Fruit fly (Drosophila melanogaster) whole organism, embryonic: ENCODE data around the gene CG5435.

ENCODE experiments used
- Ada2b ChIP-seq: fragments of 200-800 bp; sonication (Bioruptor generic); IDR thresholded peaks from 2 replicates; pipeline ENCODE4 v1.3.6; 2022; ENCODE audit warnings: missing biosample characterization, missing genetic modification characterization
- BtbVII ChIP-seq: fragments of 200-800 bp; sonication (Bioruptor generic); optimal IDR thresholded peaks from 3 replicates; lab custom pipeline; 2017; ENCODE audit warnings: missing biosample characterization, mild to moderate bottlenecking, missing genetic modification characterization
- CG10147 ChIP-seq: fragments of 200-800 bp; sonication (Bioruptor generic); optimal IDR thresholded peaks from 2 replicates; lab custom pipeline; 2019; ENCODE audit warnings: missing biosample characterization, mild to moderate bottlenecking, missing genetic modification characterization, moderate library complexity
- CG10267 ChIP-seq: fragments of 200-800 bp; sonication (Bioruptor generic); optimal IDR thresholded peaks from 2 replicates; lab custom pipeline; 2018; ENCODE audit warnings: missing biosample characterization, mild to moderate bottlenecking, missing genetic modification characterization, moderate library complexity
- CG11504 ChIP-seq: fragments of 200-800 bp; sonication (Bioruptor generic); optimal IDR thresholded peaks from 3 replicates; lab custom pipeline; 2019; ENCODE audit warnings: missing biosample characterization, mild to moderate bottlenecking, missing genetic modification characterization, moderate library complexity
- CG12104 ChIP-seq: fragments of 200-800 bp; sonication (Bioruptor generic); optimal IDR thresholded peaks from 3 replicates; lab custom pipeline; 2016; ENCODE audit warnings: missing biosample characterization, missing genetic modification characterization
- CG17361 ChIP-seq: fragments of 200-800 bp; sonication (Bioruptor generic); IDR thresholded peaks from 3 replicates; pipeline ENCODE4 v1.3.6; 2022; ENCODE audit warnings: missing biosample characterization, missing genetic modification characterization
- CG17829 ChIP-seq: fragments of 200-800 bp; optimal IDR thresholded peaks from 2 replicates; lab custom pipeline; 2019; ENCODE audit warnings: missing biosample characterization, mild to moderate bottlenecking, missing genetic modification characterization, moderate library complexity
- CG18599 ChIP-seq: fragments of 200-800 bp; sonication (Bioruptor generic); optimal IDR thresholded peaks from 3 replicates; lab custom pipeline; 2017; ENCODE audit warnings: missing biosample characterization, missing genetic modification characterization, mild to moderate bottlenecking, moderate library complexity, missing genetic modification reagents
- CG2116 ChIP-seq: fragments of 200-800 bp; sonication (Bioruptor generic); optimal IDR thresholded peaks from 3 replicates; lab custom pipeline; 2018; ENCODE audit warnings: missing biosample characterization, mild to moderate bottlenecking, missing genetic modification characterization
- CG2712 ChIP-seq: fragments of 200-800 bp; optimal IDR thresholded peaks from 3 replicates; lab custom pipeline; 2019; ENCODE audit warnings: missing biosample characterization, mild to moderate bottlenecking, missing genetic modification characterization, moderate library complexity
- CG30020 ChIP-seq: fragments of 200-800 bp; optimal IDR thresholded peaks from 2 replicates; lab custom pipeline; 2019; ENCODE audit warnings: missing biosample characterization, mild to moderate bottlenecking, missing genetic modification characterization, moderate library complexity
- CG31441 ChIP-seq: fragments of 200-800 bp; sonication (Bioruptor generic); IDR thresholded peaks from 2 replicates; pipeline ENCODE4 v1.3.6; 2022; ENCODE audit warnings: missing biosample characterization, missing genetic modification characterization
- CG4282 ChIP-seq: fragments of 200-800 bp; sonication (Bioruptor generic); optimal IDR thresholded peaks from 2 replicates; lab custom pipeline; 2016; ENCODE audit warnings: missing biosample characterization, missing genetic modification characterization
- CG6791 ChIP-seq: fragments of 200-800 bp; sonication (Bioruptor generic); IDR thresholded peaks from 3 replicates; pipeline ENCODE4 v1.3.6; 2022; ENCODE audit warnings: missing biosample characterization, missing genetic modification characterization; ENCODE audit not compliant: partially characterized antibody
- CG7357 ChIP-seq: fragments of 200-800 bp; sonication (Bioruptor generic); IDR thresholded peaks from 3 replicates; pipeline ENCODE4 v1.3.6; 2022; ENCODE audit warnings: missing biosample characterization, missing genetic modification characterization
- CG7839 ChIP-seq: fragments of 200-800 bp; sonication (Bioruptor generic); optimal IDR thresholded peaks from 3 replicates; lab custom pipeline; 2018; ENCODE audit warnings: missing biosample characterization, mild to moderate bottlenecking, missing genetic modification characterization, moderate library complexity
- CG7963 ChIP-seq: fragments of 200-800 bp; sonication (Bioruptor generic); IDR thresholded peaks from 3 replicates; pipeline ENCODE4 v1.3.6; 2022; ENCODE audit warnings: missing biosample characterization, missing genetic modification characterization; ENCODE audit not compliant: partially characterized antibody
- CG8478 ChIP-seq: fragments of >200 bp; optimal IDR thresholded peaks from 2 replicates; lab custom pipeline; 2018
- D19A ChIP-seq: fragments of 200-800 bp; optimal IDR thresholded peaks from 3 replicates; lab custom pipeline; 2019; ENCODE audit warnings: missing biosample characterization, mild to moderate bottlenecking, missing genetic modification characterization, moderate library complexity
- Dip2 ChIP-seq: fragments of 200-800 bp; sonication (Bioruptor generic); IDR thresholded peaks from 2 replicates; pipeline ENCODE4 v1.3.6; 2022; ENCODE audit warnings: missing biosample characterization, missing genetic modification characterization
- E2f2 ChIP-seq: fragments of 200-800 bp; sonication (Bioruptor generic); IDR thresholded peaks from 2 replicates; pipeline ENCODE4 v1.3.6; 2022; ENCODE audit warnings: missing biosample characterization, missing genetic modification characterization
- Hmr ChIP-seq: fragments of 200-800 bp; sonication (Bioruptor generic); optimal IDR thresholded peaks from 3 replicates; lab custom pipeline; 2017; ENCODE audit warnings: mild to moderate bottlenecking, missing biosample characterization, missing genetic modification reagents, missing genetic modification characterization
- Hmx ChIP-seq: fragments of 200-800 bp; sonication (Bioruptor generic); optimal IDR thresholded peaks from 2 replicates; lab custom pipeline; 2016; ENCODE audit warnings: missing biosample characterization, missing genetic modification characterization
- Hr51 ChIP-seq, 2 experiments: fragments of 200-800 bp; sonication (Bioruptor generic); optimal IDR thresholded peaks; 2 replicates in 1 of 2; 3 replicates in 1 of 2; lab custom pipeline; 2016 to 2018; ENCODE audit warnings: missing biosample characterization in 2 of 2, missing genetic modification characterization in 2 of 2, mild to moderate bottlenecking in 1 of 2, moderate library complexity in 1 of 2
- Oli ChIP-seq: fragments of 200-800 bp; sonication (Bioruptor generic); optimal IDR thresholded peaks from 2 replicates; lab custom pipeline; 2018; ENCODE audit warnings: missing biosample characterization, mild to moderate bottlenecking, missing genetic modification characterization, moderate library complexity
- PHDP ChIP-seq: fragments of 200-800 bp; sonication (Bioruptor generic); optimal IDR thresholded peaks from 3 replicates; lab custom pipeline; 2018; ENCODE audit warnings: missing biosample characterization, mild to moderate bottlenecking, missing genetic modification characterization, moderate library complexity
- Pdp1 ChIP-seq, 2 experiments: fragments of 200-800 bp; sonication (Bioruptor generic); optimal IDR thresholded peaks; 3 replicates each; lab custom pipeline; 2016; ENCODE audit warnings: missing biosample characterization in 2 of 2, missing genetic modification characterization in 2 of 2, mild to moderate bottlenecking in 1 of 2, moderate library complexity in 1 of 2
- Sox102F ChIP-seq: fragments of 200-800 bp; sonication (Bioruptor generic); optimal IDR thresholded peaks from 2 replicates; lab custom pipeline; 2018; ENCODE audit warnings: missing biosample characterization, mild to moderate bottlenecking, missing genetic modification characterization, moderate library complexity
- chm ChIP-seq: fragments of 200-800 bp; sonication (Bioruptor generic); IDR thresholded peaks from 2 replicates; pipeline ENCODE4 v1.3.6; 2022; ENCODE audit warnings: missing biosample characterization, missing genetic modification characterization
- ci ChIP-seq: fragments of 200-800 bp; sonication (Bioruptor generic); IDR thresholded peaks from 3 replicates; pipeline ENCODE4 v1.3.6; 2022; ENCODE audit warnings: missing biosample characterization, missing genetic modification characterization
- dmrt11E ChIP-seq: fragments of 200-800 bp; sonication (Bioruptor generic); optimal IDR thresholded peaks from 3 replicates; lab custom pipeline; 2018; ENCODE audit warnings: missing biosample characterization, mild to moderate bottlenecking, missing genetic modification characterization, moderate library complexity
- dmrt99B ChIP-seq: fragments of 200-800 bp; sonication (Bioruptor generic); optimal IDR thresholded peaks from 2 replicates; lab custom pipeline; 2018; ENCODE audit warnings: missing biosample characterization, mild to moderate bottlenecking, missing genetic modification characterization, moderate library complexity
- gem ChIP-seq: fragments of 200-800 bp; sonication (Bioruptor generic); optimal IDR thresholded peaks from 2 replicates; lab custom pipeline; 2019; ENCODE audit warnings: missing biosample characterization, mild to moderate bottlenecking, missing genetic modification characterization, moderate library complexity
- hkb ChIP-seq, 2 experiments: fragments of 200-800 bp in 1 of 2; fragments of >200 bp in 1 of 2; sonication (Bioruptor generic) in 1 of 2; IDR thresholded peaks in 1 of 2; optimal IDR thresholded peaks in 1 of 2; 2 replicates each; pipeline versions ENCODE4 v1.3.6 to Lab custom; 2017 to 2022; ENCODE audit warnings: missing biosample characterization in 1 of 2, missing genetic modification characterization in 1 of 2
- lola ChIP-seq, 3 experiments: fragments of >200 bp in 2 of 3; fragments of 200-800 bp in 1 of 3; sonication (Bioruptor generic) in 1 of 3; optimal IDR thresholded peaks; 2 replicates each; lab custom pipeline; 2017 to 2019; ENCODE audit warnings: missing biosample characterization in 3 of 3, missing genetic modification characterization in 3 of 3, mild to moderate bottlenecking in 1 of 3, moderate library complexity in 1 of 3
- nmo ChIP-seq: fragments of 200-800 bp; sonication (Bioruptor generic); optimal IDR thresholded peaks from 2 replicates; lab custom pipeline; 2018; ENCODE audit warnings: missing biosample characterization, mild to moderate bottlenecking, missing genetic modification characterization, moderate library complexity
- pan ChIP-seq, 4 experiments: fragments of >200 bp in 3 of 4; fragments of 200-800 bp in 1 of 4; sonication (Bioruptor generic) in 1 of 4; optimal IDR thresholded peaks in 3 of 4; IDR thresholded peaks in 1 of 4; 2 replicates each; pipeline versions ENCODE4 v1.3.6 to Lab custom; 2017 to 2022; ENCODE audit warnings: missing biosample characterization in 2 of 4, missing genetic modification characterization in 2 of 4, mixed read lengths in 1 of 4
- prd ChIP-seq, 3 experiments: fragments of >200 bp in 2 of 3; fragments of 200-800 bp in 1 of 3; sonication (Bioruptor generic) in 1 of 3; optimal IDR thresholded peaks in 2 of 3; IDR thresholded peaks in 1 of 3; 2 replicates in 2 of 3; 3 replicates in 1 of 3; pipeline versions ENCODE4 v1.3.6 to Lab custom; 2017 to 2022; ENCODE audit warnings: missing biosample characterization in 1 of 3, missing genetic modification characterization in 1 of 3
- row ChIP-seq: fragments of 200-800 bp; sonication (Bioruptor generic); IDR thresholded peaks from 3 replicates; pipeline ENCODE4 v1.3.6; 2022; ENCODE audit warnings: missing biosample characterization, missing genetic modification characterization
- schlank ChIP-seq: fragments of 200-800 bp; sonication (Bioruptor generic); optimal IDR thresholded peaks from 2 replicates; lab custom pipeline; 2018; ENCODE audit warnings: missing biosample characterization, mild to moderate bottlenecking, missing genetic modification characterization
- sens ChIP-seq: fragments of 200-800 bp; sonication (Bioruptor generic); peaks from one replicate; lab custom pipeline; 2016; ENCODE audit warnings: missing biosample characterization, missing genetic modification characterization
- slbo ChIP-seq: fragments of 200-800 bp; sonication (Bioruptor generic); IDR thresholded peaks from 2 replicates; pipeline ENCODE4 v1.3.6; 2022; ENCODE audit warnings: missing biosample characterization, missing genetic modification characterization
- ssp ChIP-seq: fragments of 200-800 bp; sonication (Bioruptor generic); IDR thresholded peaks from 2 replicates; pipeline ENCODE4 v1.3.6; 2022; ENCODE audit warnings: missing biosample characterization, missing genetic modification characterization
- zfh1 ChIP-seq: fragments of 200-800 bp; sonication (Bioruptor generic); IDR thresholded peaks from 3 replicates; pipeline ENCODE4 v1.3.6; 2022; ENCODE audit warnings: missing biosample characterization, missing genetic modification characterization

Gene CG5435

DNA sequence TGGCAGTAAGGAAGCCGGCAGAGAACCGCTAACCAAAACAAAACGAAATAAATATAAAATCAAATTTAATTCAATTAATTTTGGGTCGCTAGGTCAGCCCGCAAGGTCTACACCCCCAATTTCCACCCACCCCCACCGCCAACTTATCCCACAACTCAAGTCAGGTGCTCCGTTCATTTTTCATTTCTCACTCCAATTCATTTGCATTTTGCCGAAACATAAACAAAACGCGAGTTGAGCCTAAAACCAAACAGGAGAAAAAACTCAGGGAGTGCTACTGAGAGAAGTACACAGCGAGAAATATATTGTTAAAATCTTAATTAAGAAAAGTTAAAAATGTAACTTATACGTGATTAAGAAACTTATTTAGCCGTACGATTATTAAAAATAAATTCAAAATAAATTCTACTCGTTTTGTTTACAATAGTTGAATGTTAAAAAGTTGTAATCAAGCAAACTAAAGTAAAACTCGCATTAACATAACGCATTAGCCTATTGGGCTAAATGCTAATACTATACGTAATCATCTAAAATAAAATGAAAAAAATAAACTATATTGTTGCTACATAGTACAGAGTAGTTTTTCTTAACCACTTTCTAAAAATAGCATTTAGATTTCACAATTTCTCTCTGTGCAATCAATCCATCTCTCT lies 15.1 kb downstream of the CG5435 start (continued):
- TF ChIP-seq dmrt11E (tag; lab: Kevin White, UChicago), result peak; percentile 42
- peak; percentile 67 for TF ChIP-seq CG2712 (tag; lab: Kevin White, UChicago)
- no peak for TF ChIP-seq prd (optimal IDR thresholded peaks at IDR 0.05; lab: Kevin White, UChicago)
- no peak for TF ChIP-seq prd (GFP tag; IDR thresholded peaks at IDR 0.05; lab: Robert Waterston, UW)
- TF ChIP-seq slbo, result peak; percentile 31; the same call in 1 of the 2 replicates
- TF ChIP-seq lola (GFP tag; optimal IDR thresholded peaks at IDR 0.05; lab: Kevin White, UChicago), result peak in 1 of 3 experiments; percentile 61
- TF ChIP-seq Hmx (GFP tag; lab: Kevin White, UChicago), result peak; percentile 32
- TF ChIP-seq Dip2 (GFP tag; lab: Robert Waterston, UW), result no peak
- no peak for TF ChIP-seq zfh1 (GFP tag; lab: Robert Waterston, UW)
- peak; percentile 33 for TF ChIP-seq D19A
- TF ChIP-seq Sox102F (GFP tag; lab: Kevin White, UChicago), result peak; percentile 42
- TF ChIP-seq pan (optimal IDR thresholded peaks at IDR 0.05; lab: Kevin White, UChicago), result no peak
- no peak for TF ChIP-seq pan (GFP tag; optimal IDR thresholded peaks at IDR 0.05 in 1 of 2, IDR thresholded peaks at IDR 0.05 in 1 of 2)
- peak; percentile 33 for TF ChIP-seq CG10147 (GFP tag; lab: Kevin White, UChicago)
- TF ChIP-seq CG10267 (tag; lab: Kevin White, UChicago), result peak; percentile 29
- no peak for TF ChIP-seq schlank
- no peak for TF ChIP-seq ssp (GFP tag; lab: Robert Waterston, UW)
- TF ChIP-seq nmo (GFP tag; lab: Kevin White, UChicago), result peak; percentile 48
- TF ChIP-seq PHDP (tag; lab: Kevin White, UChicago), result peak; percentile 43
- TF ChIP-seq CG17361 (GFP tag; lab: Robert Waterston, UW), result peak; percentile 72; the same call in 2 of the 3 replicates
- peak; percentile 66 for TF ChIP-seq CG11504 (tag; lab: Kevin White, UChicago)
- TF ChIP-seq CG17829 (tag; lab: Kevin White, UChicago), result peak; percentile 11
- peak; percentile 22 for TF ChIP-seq dmrt99B (tag; lab: Kevin White, UChicago)
- no peak for TF ChIP-seq CG4282
- TF ChIP-seq row, result peak; percentile 37; the same call in 1 of the 3 replicates
- TF ChIP-seq Oli, result peak; percentile 30
- peak; percentile 65 for TF ChIP-seq gem (tag; lab: Kevin White, UChicago)
- TF ChIP-seq CG31441, result peak; percentile 46; the same call in 1 of the 2 replicates
- TF ChIP-seq, all 482 proteins: peak for 59

- TF ChIP-seq E2f2, result no peak
- TF ChIP-seq ci (GFP tag; lab: Robert Waterston, UW), result 0 out of 3 replicates have a peak, but pooled peaks have one; percentile 14
- no peak for TF ChIP-seq CG2116 (GFP tag; lab: Kevin White, UChicago)
- TF ChIP-seq Ada2b (GFP tag; lab: Robert Waterston, UW), result peak; percentile 29; the same call in 1 of the 2 replicates
- TF ChIP-seq CG7839 (tag; lab: Kevin White, UChicago), result peak; percentile 31
- peak in 1 of 2 experiments; percentile 23 for TF ChIP-seq Pdp1 (GFP tag; optimal IDR thresholded peaks at IDR 0.05; lab: Kevin White, UChicago)
- TF ChIP-seq CG11504 (tag; lab: Kevin White, UChicago), result peak; percentile 43
- no peak for TF ChIP-seq chm (GFP tag; lab: Robert Waterston, UW)
- TF ChIP-seq BtbVII (GFP tag; lab: Kevin White, UChicago), result no peak
- TF ChIP-seq hkb (optimal IDR thresholded peaks at IDR 0.05; lab: Kevin White, UChicago), result no peak
- 0 out of 2 replicates have a peak, but pooled peaks have one; percentile 13 for TF ChIP-seq hkb (GFP tag; IDR thresholded peaks at IDR 0.05; lab: Robert Waterston, UW)
- no peak for TF ChIP-seq CG30020
- TF ChIP-seq sens (GFP tag; lab: Kevin White, UChicago), result peak; percentile 62
- peak; percentile 41 for TF ChIP-seq CG18599 (GFP tag; lab: Kevin White, UChicago)
- TF ChIP-seq Hr51 (GFP tag; optimal IDR thresholded peaks at IDR 0.05; lab: Kevin White, UChicago), result peak in 1 of 2 experiments; percentile 10
- TF ChIP-seq Hmr, result peak; percentile 9
- no peak for TF ChIP-seq CG8478
- TF ChIP-seq CG7357, result no peak
- TF ChIP-seq Sox102F (GFP tag; lab: Kevin White, UChicago), result peak; percentile 24
- TF ChIP-seq CG6791 (GFP tag; lab: Robert Waterston, UW), result no peak
- no peak for TF ChIP-seq pan (optimal IDR thresholded peaks at IDR 0.05; lab: Kevin White, UChicago)
- TF ChIP-seq pan (GFP tag; optimal IDR thresholded peaks at IDR 0.05 in 1 of 2, IDR thresholded peaks at IDR 0.05 in 1 of 2), result peak in 1 of 2 experiments; percentile 35
- TF ChIP-seq CG12104, result no peak
- TF ChIP-seq dmrt99B (tag; lab: Kevin White, UChicago), result peak; percentile 29
- no peak for TF ChIP-seq CG7963 (GFP tag; lab: Robert Waterston, UW)
Measured at dm6 chr2L:12413899-12414298, 16.8 kb downstream of the CG5435 start.
